Worm (Caenorhabditis elegans): ENCODE results near the gene gid-8.

The gid-8 gene

ce11 chrV:1474486-1475125, 7.1 kb downstream of the gid-8 start, which contains the start of the genes F53E2.2 and unc-60 (continued):
- peak; percentile 75 for TF ChIP-seq pha-4 (tag; optimal IDR thresholded peaks at IDR 0.05)
- no peak for TF ChIP-seq elt-3 (tag; optimal IDR thresholded peaks at IDR 0.05)
- no peak for TF ChIP-seq ztf-11 (tag; optimal IDR thresholded peaks at IDR 0.05)
- TF ChIP-seq fkh-10 (GFP tag; optimal IDR thresholded peaks at IDR 0.05), result peak; percentile 21
- TF ChIP-seq R02D3.7 (tag; optimal IDR thresholded peaks at IDR 0.05), result no peak
- no peak for TF ChIP-seq mdl-1 (tag; optimal IDR thresholded peaks at IDR 0.05)
- no peak for TF ChIP-seq pqm-1 (tag; optimal IDR thresholded peaks at IDR 0.05)
- TF ChIP-seq fos-1 (tag; optimal IDR thresholded peaks at IDR 0.05), result no peak
- TF ChIP-seq fkh-2 (tag; optimal IDR thresholded peaks at IDR 0.05), result no peak
- peak; percentile 43 for TF ChIP-seq lin-15B (tag; optimal IDR thresholded peaks at IDR 0.05)
- no peak for TF ChIP-seq nhr-67 (tag; optimal IDR thresholded peaks at IDR 0.05)
- TF ChIP-seq ztf-4 (tag; optimal IDR thresholded peaks at IDR 0.05), result no peak
- no peak for TF ChIP-seq ceh-9 (tag; optimal IDR thresholded peaks at IDR 0.05)
- no peak for TF ChIP-seq egl-27 (tag; optimal IDR thresholded peaks at IDR 0.05)
- TF ChIP-seq lsy-12 (tag; optimal IDR thresholded peaks at IDR 0.05), result peak; percentile 54
- TF ChIP-seq elt-1 (tag; optimal IDR thresholded peaks at IDR 0.05), result peak; percentile 10
- no peak for TF ChIP-seq nhr-12 (tag; optimal IDR thresholded peaks at IDR 0.05)
- TF ChIP-seq eor-1 (tag; optimal IDR thresholded peaks at IDR 0.05), result no peak
- TF ChIP-seq daf-12 (tag; optimal IDR thresholded peaks at IDR 0.05), result no peak
- TF ChIP-seq ceh-28 (tag; optimal IDR thresholded peaks at IDR 0.05), result no peak
- TF ChIP-seq skn-1 (tag; optimal IDR thresholded peaks at IDR 0.05), result no peak
- no peak for TF ChIP-seq nhr-28 (tag; optimal IDR thresholded peaks at IDR 0.05)

- peak; percentile 22 for TF ChIP-seq nhr-43 (tag; optimal IDR thresholded peaks at IDR 0.05; ENCODE audit: poor library complexity, severe bottlenecking)
- no peak for TF ChIP-seq egl-5 (tag; optimal IDR thresholded peaks at IDR 0.05)
- TF ChIP-seq egl-27 (tag; optimal IDR thresholded peaks at IDR 0.05), result no peak
- no peak for TF ChIP-seq nhr-67 (tag; optimal IDR thresholded peaks at IDR 0.05)
- TF ChIP-seq nhr-12 (tag; optimal IDR thresholded peaks at IDR 0.05), result no peak
- TF ChIP-seq lsy-12 (tag; optimal IDR thresholded peaks at IDR 0.05), result no peak
- TF ChIP-seq skn-1 (tag; optimal IDR thresholded peaks at IDR 0.05), result no peak
Measured at ce11 chrV:1476284-1476792, 8.8 kb downstream of the gid-8 start.

- TF ChIP-seq unc-62 (GFP tag; optimal IDR thresholded peaks at IDR 0.05) (no peak), unc-39 (tag; optimal IDR thresholded peaks at IDR 0.05) (no peak), tbx-2 (tag; optimal IDR thresholded peaks at IDR 0.05) (no peak)
Measured at ce11 chrV:1476841-1477240, 9.3 kb downstream of the gid-8 start.

- TF ChIP-seq nhr-25 (tag; optimal IDR thresholded peaks at IDR 0.05), result no peak
- TF ChIP-seq mdl-1 (tag; optimal IDR thresholded peaks at IDR 0.05), result no peak
- TF ChIP-seq egl-5 (tag; optimal IDR thresholded peaks at IDR 0.05), result peak; percentile 73
Measured at ce11 chrV:1480841-1481240, 13.3 kb downstream of the gid-8 start.

- no peak for TF ChIP-seq mml-1 (tag; optimal IDR thresholded peaks at IDR 0.05)
- no peak for TF ChIP-seq egl-27 (tag; optimal IDR thresholded peaks at IDR 0.05)
- no peak for TF ChIP-seq sea-2 (GFP tag; optimal IDR thresholded peaks at IDR 0.05)
- TF ChIP-seq ceh-82 (tag; optimal IDR thresholded peaks at IDR 0.05), result no peak
- TF ChIP-seq nhr-43 (tag; optimal IDR thresholded peaks at IDR 0.05; ENCODE audit: poor library complexity, severe bottlenecking), result no peak
- no peak for TF ChIP-seq nhr-11 (tag; optimal IDR thresholded peaks at IDR 0.05)
- TF ChIP-seq nhr-67 (tag; optimal IDR thresholded peaks at IDR 0.05), result no peak
- TF ChIP-seq ztf-11 (tag; optimal IDR thresholded peaks at IDR 0.05), result no peak
- TF ChIP-seq ZK546.5 (tag; optimal IDR thresholded peaks at IDR 0.05), result no peak
- no peak for TF ChIP-seq fos-1 (tag; optimal IDR thresholded peaks at IDR 0.05)
- TF ChIP-seq zag-1 (tag; optimal IDR thresholded peaks at IDR 0.05), result no peak
- no peak for TF ChIP-seq fkh-2 (tag; optimal IDR thresholded peaks at IDR 0.05)
- TF ChIP-seq skn-1 (tag; optimal IDR thresholded peaks at IDR 0.05), result no peak
- TF ChIP-seq tbx-2 (tag; optimal IDR thresholded peaks at IDR 0.05), result no peak
- TF ChIP-seq pqm-1 (tag; optimal IDR thresholded peaks at IDR 0.05), result no peak
- no peak for TF ChIP-seq snpc-4 (tag; optimal IDR thresholded peaks at IDR 0.05)
- TF ChIP-seq unc-62 (GFP tag; optimal IDR thresholded peaks at IDR 0.05), result no peak
- no peak for TF ChIP-seq ceh-16 (tag; optimal IDR thresholded peaks at IDR 0.05)
- no peak for TF ChIP-seq eor-1 (tag; optimal IDR thresholded peaks at IDR 0.05)
- no peak for TF ChIP-seq nhr-77 (tag; optimal IDR thresholded peaks at IDR 0.05)
Measured at ce11 chrV:1481742-1482141, 14.2 kb downstream of the gid-8 start, which contains the start of gene C38C3.4. Gene C38C3.4 (plus strand): TSS chrV:1482042.

Data from whole organism, L3 larva.